Fruit fly (Drosophila melanogaster) whole organism, embryonic: Measurements from ENCODE around the gene CG8159.

Source experiments
- Atf3 ChIP-seq: fragments of 200-800 bp; sonication (Bioruptor generic); optimal IDR thresholded peaks from 3 replicates; lab custom pipeline; 2016; ENCODE audit warnings: missing biosample characterization, missing genetic modification characterization
- CG10565 ChIP-seq: fragments of 200-800 bp; sonication (Bioruptor generic); optimal IDR thresholded peaks from 3 replicates; lab custom pipeline; 2016; ENCODE audit warnings: missing biosample characterization, mild to moderate bottlenecking, missing genetic modification characterization
- CG10959 ChIP-seq: fragments of 200-800 bp; sonication (Bioruptor generic); IDR thresholded peaks from 2 replicates; pipeline ENCODE4 v1.3.6; 2022; ENCODE audit warnings: missing biosample characterization, missing genetic modification characterization
- CG11560 ChIP-seq: fragments of 200-800 bp; sonication (Bioruptor generic); IDR thresholded peaks from 3 replicates; pipeline ENCODE4 v1.3.6; 2022; ENCODE audit warnings: missing biosample characterization, missing genetic modification characterization
- CG12942 ChIP-seq: fragments of 200-800 bp; sonication (Bioruptor generic); optimal IDR thresholded peaks from 3 replicates; lab custom pipeline; 2016; ENCODE audit warnings: missing biosample characterization, missing genetic modification characterization
- CG14050 ChIP-seq: fragments of 200-800 bp; sonication (Bioruptor generic); IDR thresholded peaks from 3 replicates; pipeline ENCODE4 v1.3.6; 2022; ENCODE audit warnings: missing biosample characterization, missing genetic modification characterization
- CG1529 ChIP-seq: fragments of 200-800 bp; sonication (Bioruptor generic); optimal IDR thresholded peaks from 3 replicates; lab custom pipeline; 2018; ENCODE audit warnings: missing biosample characterization, missing genetic modification characterization
- CG17361 ChIP-seq: fragments of 200-800 bp; sonication (Bioruptor generic); IDR thresholded peaks from 3 replicates; pipeline ENCODE4 v1.3.6; 2022; ENCODE audit warnings: missing biosample characterization, missing genetic modification characterization
- CG17802 ChIP-seq: fragments of 200-800 bp; sonication (Bioruptor generic); optimal IDR thresholded peaks from 2 replicates; lab custom pipeline; 2018; ENCODE audit warnings: missing biosample characterization, mild to moderate bottlenecking, missing genetic modification characterization, moderate library complexity
- CG18619 ChIP-seq: fragments of 200-800 bp; sonication (Bioruptor generic); optimal IDR thresholded peaks from 3 replicates; lab custom pipeline; 2017; ENCODE audit warnings: missing biosample characterization, mild to moderate bottlenecking, missing genetic modification characterization
- CG2712 ChIP-seq: fragments of 200-800 bp; optimal IDR thresholded peaks from 3 replicates; lab custom pipeline; 2019; ENCODE audit warnings: missing biosample characterization, mild to moderate bottlenecking, missing genetic modification characterization, moderate library complexity
- CG3407 ChIP-seq: fragments of 200-800 bp; sonication (Bioruptor generic); optimal IDR thresholded peaks from 2 replicates; lab custom pipeline; 2018; ENCODE audit warnings: missing biosample characterization, mild to moderate bottlenecking, missing genetic modification characterization
- CG34224 ChIP-seq: fragments of 200-800 bp; sonication (Bioruptor generic); IDR thresholded peaks from 3 replicates; pipeline ENCODE4 v1.3.6; 2022; ENCODE audit warnings: missing biosample characterization, missing genetic modification characterization; ENCODE audit not compliant: partially characterized antibody
- CG4282 ChIP-seq: fragments of 200-800 bp; sonication (Bioruptor generic); optimal IDR thresholded peaks from 2 replicates; lab custom pipeline; 2016; ENCODE audit warnings: missing biosample characterization, missing genetic modification characterization
- CG4707 ChIP-seq: fragments of 200-800 bp; sonication (Bioruptor generic); optimal IDR thresholded peaks from 2 replicates; lab custom pipeline; 2018; ENCODE audit warnings: missing biosample characterization, mild to moderate bottlenecking, missing genetic modification characterization, moderate library complexity
- CG7372 ChIP-seq: fragments of 200-800 bp; sonication (Bioruptor generic); IDR thresholded peaks from 2 replicates; pipeline ENCODE4 v1.3.6; 2022; ENCODE audit warnings: missing biosample characterization, missing genetic modification characterization
- Chrac-16 ChIP-seq: fragments of 200-800 bp; sonication (Bioruptor generic); optimal IDR thresholded peaks from 3 replicates; lab custom pipeline; 2016; ENCODE audit warnings: missing biosample characterization, missing genetic modification characterization
- Dip2 ChIP-seq: fragments of 200-800 bp; sonication (Bioruptor generic); IDR thresholded peaks from 2 replicates; pipeline ENCODE4 v1.3.6; 2022; ENCODE audit warnings: missing biosample characterization, missing genetic modification characterization
- E2f1 ChIP-seq: fragments of 200-800 bp; sonication (Bioruptor generic); IDR thresholded peaks from 2 replicates; pipeline ENCODE4 v1.3.6; 2022; ENCODE audit warnings: missing biosample characterization, missing genetic modification characterization
- E2f2 ChIP-seq: fragments of 200-800 bp; sonication (Bioruptor generic); IDR thresholded peaks from 2 replicates; pipeline ENCODE4 v1.3.6; 2022; ENCODE audit warnings: missing biosample characterization, missing genetic modification characterization
- GATAe ChIP-seq: fragments of 200-800 bp; sonication (Bioruptor generic); conservative IDR thresholded peaks from 2 replicates; pipeline ENCODE4 v1.3.6; 2022; ENCODE audit warnings: missing biosample characterization, missing genetic modification characterization
- HHEX ChIP-seq: fragments of 200-800 bp; sonication (Bioruptor generic); optimal IDR thresholded peaks from 3 replicates; lab custom pipeline; 2017; ENCODE audit warnings: missing biosample characterization, mild to moderate bottlenecking, missing genetic modification characterization, missing genetic modification reagents
- HLH3B ChIP-seq: fragments of 200-800 bp; sonication (Bioruptor generic); IDR thresholded peaks from 2 replicates; pipeline ENCODE4 v1.3.6; 2022; ENCODE audit warnings: missing biosample characterization, missing genetic modification characterization
- Hmx ChIP-seq: fragments of 200-800 bp; sonication (Bioruptor generic); optimal IDR thresholded peaks from 2 replicates; lab custom pipeline; 2016; ENCODE audit warnings: missing biosample characterization, missing genetic modification characterization
- Hr3 ChIP-seq: fragments of 200-800 bp; sonication (Bioruptor generic); optimal IDR thresholded peaks from 3 replicates; lab custom pipeline; 2016; ENCODE audit warnings: missing biosample characterization, missing genetic modification characterization
- MESR4 ChIP-seq: fragments of 200-800 bp; sonication (Bioruptor generic); optimal IDR thresholded peaks from 2 replicates; lab custom pipeline; 2018; ENCODE audit warnings: missing biosample characterization, mild to moderate bottlenecking, missing genetic modification characterization, moderate library complexity
- Mes4 ChIP-seq: fragments of 200-800 bp; sonication (Bioruptor generic); optimal IDR thresholded peaks from 2 replicates; lab custom pipeline; 2016; ENCODE audit warnings: missing biosample characterization, missing genetic modification characterization
- Myb ChIP-seq: fragments of 200-800 bp; sonication (Bioruptor generic); optimal IDR thresholded peaks from 2 replicates; lab custom pipeline; 2016; ENCODE audit warnings: missing biosample characterization, missing genetic modification characterization
- Neu2 ChIP-seq: fragments of 200-800 bp; sonication (Bioruptor generic); optimal IDR thresholded peaks from 3 replicates; lab custom pipeline; 2016; ENCODE audit warnings: missing biosample characterization, missing genetic modification characterization, borderline replicate concordance
- Poxn ChIP-seq: fragments of 200-800 bp; sonication (Bioruptor generic); IDR thresholded peaks from 2 replicates; pipeline ENCODE4 v1.3.6; 2022; ENCODE audit warnings: missing biosample characterization, missing genetic modification characterization
- Taf1 ChIP-seq: fragments of 200-800 bp; sonication (Bioruptor generic); IDR thresholded peaks from 2 replicates; pipeline ENCODE4 v1.3.6; 2022; ENCODE audit warnings: missing biosample characterization, missing genetic modification characterization
- ase ChIP-seq: fragments of 200-800 bp; sonication (Bioruptor generic); IDR thresholded peaks from 3 replicates; pipeline ENCODE4 v1.3.6; 2022; ENCODE audit warnings: missing biosample characterization, missing genetic modification characterization
- ato ChIP-seq: fragments of 200-800 bp; sonication (Bioruptor generic); IDR thresholded peaks from 2 replicates; pipeline ENCODE4 v1.3.6; 2022; ENCODE audit warnings: missing biosample characterization, missing genetic modification characterization; ENCODE audit not compliant: partially characterized antibody
- bowl ChIP-seq: fragments of 200-800 bp; sonication (Bioruptor generic); IDR thresholded peaks from 2 replicates; pipeline ENCODE4 v1.3.6; 2022; ENCODE audit warnings: missing biosample characterization, missing genetic modification characterization
- cato ChIP-seq: fragments of 200-800 bp; sonication (Bioruptor generic); optimal IDR thresholded peaks from 2 replicates; lab custom pipeline; 2016; ENCODE audit warnings: missing biosample characterization, missing genetic modification characterization, borderline replicate concordance
- corto ChIP-seq: fragments of 200-800 bp; sonication (Bioruptor generic); optimal IDR thresholded peaks from 2 replicates; lab custom pipeline; 2016; ENCODE audit warnings: missing biosample characterization, mild to moderate bottlenecking, missing genetic modification characterization, moderate library complexity
- crc ChIP-seq: fragments of 200-800 bp; sonication (Bioruptor generic); optimal IDR thresholded peaks from 2 replicates; lab custom pipeline; 2016; ENCODE audit warnings: missing biosample characterization, missing genetic modification characterization
- disco-r ChIP-seq: fragments of 200-800 bp; sonication (Bioruptor generic); optimal IDR thresholded peaks from 2 replicates; lab custom pipeline; 2016; ENCODE audit warnings: missing biosample characterization, missing genetic modification characterization
- ewg ChIP-seq: fragments of 200-800 bp; sonication (Bioruptor generic); optimal IDR thresholded peaks from 3 replicates; lab custom pipeline; 2017; ENCODE audit warnings: mild to moderate bottlenecking, missing biosample characterization, missing genetic modification reagents, missing genetic modification characterization
- fru ChIP-seq: fragments of >200 bp; optimal IDR thresholded peaks from 2 replicates; lab custom pipeline; 2017
- lola ChIP-seq, 3 experiments: fragments of >200 bp in 2 of 3; fragments of 200-800 bp in 1 of 3; sonication (Bioruptor generic) in 1 of 3; optimal IDR thresholded peaks; 2 replicates each; lab custom pipeline; 2017 to 2019; ENCODE audit warnings: missing biosample characterization in 3 of 3, missing genetic modification characterization in 3 of 3, mild to moderate bottlenecking in 1 of 3, moderate library complexity in 1 of 3
- luna ChIP-seq: fragments of 200-800 bp; sonication (Bioruptor generic); optimal IDR thresholded peaks from 2 replicates; lab custom pipeline; 2016; ENCODE audit warnings: missing biosample characterization, missing genetic modification characterization
- nau ChIP-seq: fragments of 200-800 bp; sonication (Bioruptor generic); optimal IDR thresholded peaks from 3 replicates; lab custom pipeline; 2017; ENCODE audit warnings: missing biosample characterization, mild to moderate bottlenecking, missing genetic modification characterization, missing genetic modification reagents
- pb ChIP-seq: fragments of 200-800 bp; sonication (Bioruptor generic); optimal IDR thresholded peaks from 3 replicates; lab custom pipeline; 2016; ENCODE audit warnings: missing biosample characterization, missing genetic modification characterization
- repo ChIP-seq: fragments of 200-800 bp; sonication (Bioruptor generic); optimal IDR thresholded peaks from 2 replicates; lab custom pipeline; 2016; ENCODE audit warnings: missing biosample characterization, missing genetic modification characterization
- rib ChIP-seq: fragments of 200-800 bp; sonication (Bioruptor generic); IDR thresholded peaks from 2 replicates; pipeline ENCODE4 v1.3.6; 2022; ENCODE audit warnings: missing biosample characterization, missing genetic modification characterization
- scrt ChIP-seq: fragments of 200-800 bp; sonication (Bioruptor generic); optimal IDR thresholded peaks from 2 replicates; lab custom pipeline; 2018; ENCODE audit warnings: missing biosample characterization, mild to moderate bottlenecking, missing genetic modification characterization, moderate library complexity
- sd ChIP-seq: fragments of 200-800 bp; sonication (Bioruptor generic); optimal IDR thresholded peaks from 3 replicates; lab custom pipeline; 2018; ENCODE audit warnings: missing biosample characterization, mild to moderate bottlenecking, missing genetic modification characterization, moderate library complexity
- tna ChIP-seq: fragments of 200-800 bp; sonication (Bioruptor generic); IDR thresholded peaks from 2 replicates; pipeline ENCODE4 v1.3.6; 2022; ENCODE audit warnings: missing biosample characterization, missing genetic modification characterization; ENCODE audit not compliant: partially characterized antibody
- twi ChIP-seq: fragments of 200-800 bp; optimal IDR thresholded peaks from 2 replicates; lab custom pipeline; 2019; ENCODE audit warnings: missing biosample characterization, mild to moderate bottlenecking, missing genetic modification characterization, moderate library complexity
- wdn ChIP-seq: fragments of 200-800 bp; sonication (Bioruptor generic); IDR thresholded peaks from 2 replicates; pipeline ENCODE4 v1.3.6; 2022; ENCODE audit warnings: missing biosample characterization, missing genetic modification characterization
- z ChIP-seq: fragments of 200-800 bp; sonication (Bioruptor generic); IDR thresholded peaks from 3 replicates; pipeline ENCODE4 v1.3.6; 2022; ENCODE audit warnings: missing biosample characterization, missing genetic modification characterization

The CG8159 gene

DNA sequence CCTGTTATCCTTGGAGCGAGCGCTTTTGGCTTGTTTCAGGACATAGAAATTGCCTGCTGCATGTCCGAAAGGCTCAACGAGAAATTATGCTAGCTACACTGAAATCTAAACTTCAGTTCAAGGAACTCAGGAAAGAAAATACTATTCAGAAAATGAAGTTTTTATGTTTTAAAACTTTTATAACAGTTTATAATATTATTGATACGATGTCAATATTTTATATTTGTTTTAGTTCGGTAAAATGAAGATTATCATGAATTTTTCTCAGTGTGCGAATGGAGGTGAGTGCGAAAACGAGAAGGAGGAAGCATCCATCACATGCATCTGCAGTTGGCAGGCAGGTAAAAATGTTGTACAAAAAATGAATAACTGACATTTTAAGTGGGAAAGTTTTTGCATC lies 19.7 kb downstream of the CG8159 start (continued):
- TF ChIP-seq HHEX (GFP tag; lab: Kevin White, UChicago), result peak; percentile 7
- TF ChIP-seq luna (GFP tag; lab: Kevin White, UChicago), result no peak
- no peak for TF ChIP-seq MESR4 (GFP tag; lab: Kevin White, UChicago)
- no peak for TF ChIP-seq disco-r
- TF ChIP-seq z, result no peak
- TF ChIP-seq CG12942 (GFP tag; lab: Kevin White, UChicago), result peak; percentile 43
- TF ChIP-seq nau (GFP tag; lab: Kevin White, UChicago), result no peak
- no peak for TF ChIP-seq pb (GFP tag; lab: Kevin White, UChicago)
- no peak for TF ChIP-seq Neu2
- no peak for TF ChIP-seq CG34224 (GFP tag; lab: Robert Waterston, UW)
- no peak for TF ChIP-seq tna (GFP tag; lab: Robert Waterston, UW)
- TF ChIP-seq ewg (GFP tag; lab: Kevin White, UChicago), result peak; percentile 33
- TF ChIP-seq Mes4, result no peak
- TF ChIP-seq ato (GFP tag; lab: Robert Waterston, UW), result no peak
- peak; percentile 37; the same call in 1 of the 3 replicates for TF ChIP-seq CG14050
- TF ChIP-seq rib (GFP tag; lab: Robert Waterston, UW), result no peak
- TF ChIP-seq corto (GFP tag; lab: Kevin White, UChicago), result no peak
- TF ChIP-seq crc (GFP tag; lab: Kevin White, UChicago), result no peak
- no peak for TF ChIP-seq fru (lab: Kevin White, UChicago)
- TF ChIP-seq scrt (GFP tag; lab: Kevin White, UChicago), result no peak
- TF ChIP-seq Hr3 (GFP tag; lab: Kevin White, UChicago), result peak; percentile 49
- TF ChIP-seq CG10959 (GFP tag; lab: Robert Waterston, UW), result peak; percentile 59; the same call in 1 of the 2 replicates
- TF ChIP-seq CG10565 (GFP tag; lab: Kevin White, UChicago), result no peak
- no peak for TF ChIP-seq twi (tag; lab: Kevin White, UChicago)
- no peak for TF ChIP-seq cato (GFP tag; lab: Kevin White, UChicago)
- 0 out of 2 replicates have a peak, but pooled peaks have one; percentile 4 for TF ChIP-seq wdn (GFP tag; lab: Robert Waterston, UW)
- no peak for TF ChIP-seq Poxn
- TF ChIP-seq HLH3B (GFP tag; lab: Robert Waterston, UW), result peak; percentile 72
- TF ChIP-seq E2f2 (GFP tag; lab: Robert Waterston, UW), result peak; percentile 37; the same call in 1 of the 2 replicates
- no peak for TF ChIP-seq GATAe (GFP tag; lab: Robert Waterston, UW)
- peak in 1 of 3 experiments; percentile 65 for TF ChIP-seq lola (GFP tag; optimal IDR thresholded peaks at IDR 0.05; lab: Kevin White, UChicago)
- peak; percentile 28 for TF ChIP-seq CG4707 (GFP tag; lab: Kevin White, UChicago)
- peak; percentile 76 for TF ChIP-seq CG2712
- no peak for TF ChIP-seq Myb (GFP tag; lab: Kevin White, UChicago)
- peak; percentile 48; the same call in 1 of the 3 replicates for TF ChIP-seq ase (GFP tag; lab: Robert Waterston, UW)
- peak; percentile 48 for TF ChIP-seq Chrac-16
- TF ChIP-seq CG3407, result peak; percentile 44
- no peak for TF ChIP-seq bowl (GFP tag; lab: Robert Waterston, UW)
- no peak for TF ChIP-seq CG4282 (GFP tag; lab: Kevin White, UChicago)
- TF ChIP-seq sd (tag; lab: Kevin White, UChicago), result no peak
- no peak for TF ChIP-seq CG11560 (tag; lab: Robert Waterston, UW)
- no peak for TF ChIP-seq CG17802
- TF ChIP-seq E2f1 (GFP tag; lab: Robert Waterston, UW), result peak; percentile 56; the same call in 1 of the 2 replicates
- peak; percentile 71; the same call in 2 of the 3 replicates for TF ChIP-seq CG17361 (GFP tag; lab: Robert Waterston, UW)
- TF ChIP-seq Taf1 (GFP tag; lab: Robert Waterston, UW), result no peak
- no peak for TF ChIP-seq Atf3 (GFP tag; lab: Kevin White, UChicago)
- no peak for TF ChIP-seq Dip2 (GFP tag; lab: Robert Waterston, UW)
- peak; percentile 20 for TF ChIP-seq CG18619 (GFP tag; lab: Kevin White, UChicago)
- no peak for TF ChIP-seq Hmx (GFP tag; lab: Kevin White, UChicago)
- no peak for TF ChIP-seq CG7372 (GFP tag; lab: Robert Waterston, UW)
- no peak for TF ChIP-seq repo (GFP tag; lab: Kevin White, UChicago)
- TF ChIP-seq CG1529 (GFP tag; lab: Kevin White, UChicago), result peak; percentile 61
